Worm (Caenorhabditis elegans): Measurements from ENCODE around the gene spp-16.

DNA sequence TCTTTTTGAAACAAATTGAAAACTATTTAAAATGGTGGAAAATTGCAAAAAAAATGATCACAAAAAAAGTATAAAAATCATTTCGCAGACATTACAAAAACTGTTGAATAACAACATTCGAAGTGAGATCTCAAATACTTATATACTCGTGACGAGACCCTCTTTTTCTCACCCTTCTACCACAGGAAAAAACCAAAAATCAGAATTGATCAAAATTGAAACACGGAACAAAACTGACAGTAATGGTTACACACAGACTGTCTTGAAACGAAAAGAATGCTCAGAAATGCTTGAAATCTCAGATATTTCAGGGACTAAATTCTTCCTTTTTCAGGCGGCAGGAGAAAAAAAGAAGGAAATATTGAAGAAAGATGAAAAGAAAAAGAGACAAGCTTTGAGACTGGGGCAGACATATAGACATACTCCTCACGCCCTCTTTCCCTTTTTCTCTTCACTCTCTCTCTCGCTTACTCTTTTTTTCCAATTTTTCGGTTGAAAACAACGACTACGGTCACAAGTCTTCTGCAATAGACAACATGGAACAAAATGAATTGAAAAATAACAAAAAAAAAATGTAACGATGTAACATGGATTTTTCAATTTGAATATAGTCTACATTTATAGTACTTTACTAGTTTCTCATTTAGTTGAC is 39.4 kb downstream of the spp-16 start:
- TF ChIP-seq nhr-12 (tag; optimal IDR thresholded peaks at IDR 0.05) (no peak), elt-3 (tag; optimal IDR thresholded peaks at IDR 0.05) (no peak), ama-1 (optimal IDR thresholded peaks at IDR 0.05) (no peak), nhr-77 (tag; optimal IDR thresholded peaks at IDR 0.05) (no peak), mdl-1 (tag; optimal IDR thresholded peaks at IDR 0.05) (no peak), snpc-4 (tag; optimal IDR thresholded peaks at IDR 0.05) (no peak), ztf-4 (tag; optimal IDR thresholded peaks at IDR 0.05) (peak; percentile 38), ceh-82 (tag; optimal IDR thresholded peaks at IDR 0.05) (no peak), sma-9 (GFP tag; optimal IDR thresholded peaks at IDR 0.05) (peak; percentile 37), sma-9 (tag; optimal IDR thresholded peaks at IDR 0.05) (no peak), gmeb-1 (tag; optimal IDR thresholded peaks at IDR 0.05) (no peak), ztf-11 (tag; optimal IDR thresholded peaks at IDR 0.05) (no peak), nhr-237 (tag; optimal IDR thresholded peaks at IDR 0.05) (no peak), fos-1 (tag; optimal IDR thresholded peaks at IDR 0.05) (no peak), lin-39 (tag; optimal IDR thresholded peaks at IDR 0.05) (no peak)
